Worm (Caenorhabditis elegans): ENCODE measurements around the gene elli-1.
"Not testable (repeated sequence)": the region's sequence is repeated elsewhere in the genome, so short reads cannot be mapped to it uniquely, and the experiment has no call there.

elli-1 gene

ce11 chrIV:8723720-8724119, 30.9 kb downstream of the elli-1 start, which contains the start of gene F21D5.9:
Gene F21D5.9 (plus strand): TSS chrIV:8724020.
- TF ChIP-seq lsy-2 (tag; optimal IDR thresholded peaks at IDR 0.05) = no peak
- TF ChIP-seq nhr-11 (tag; optimal IDR thresholded peaks at IDR 0.05) = no peak
- no peak for TF ChIP-seq snpc-4 (tag; optimal IDR thresholded peaks at IDR 0.05)
- no peak for TF ChIP-seq skn-1 (tag; optimal IDR thresholded peaks at IDR 0.05)
- no peak for TF ChIP-seq aly-2 (tag; optimal IDR thresholded peaks at IDR 0.05)
- no peak for TF ChIP-seq egl-27 (tag; optimal IDR thresholded peaks at IDR 0.05)
- TF ChIP-seq nhr-12 (tag; optimal IDR thresholded peaks at IDR 0.05) = no peak
- TF ChIP-seq crh-2 (tag; optimal IDR thresholded peaks at IDR 0.05) = no peak
- TF ChIP-seq elt-3 (tag; optimal IDR thresholded peaks at IDR 0.05) = no peak
- TF ChIP-seq alr-1 (tag; optimal IDR thresholded peaks at IDR 0.05) = no peak
- TF ChIP-seq nhr-77 (tag; optimal IDR thresholded peaks at IDR 0.05) = no peak
- no peak for TF ChIP-seq Y55F3AM.14 (GFP tag; optimal IDR thresholded peaks at IDR 0.05)
- no peak for TF ChIP-seq nhr-129 (tag; optimal IDR thresholded peaks at IDR 0.05)
- TF ChIP-seq blmp-1 (tag; optimal IDR thresholded peaks at IDR 0.05; ENCODE audit: insufficient read depth) = no peak
- no peak for TF ChIP-seq unc-39 (tag; optimal IDR thresholded peaks at IDR 0.05)
- no peak for TF ChIP-seq ama-1 (optimal IDR thresholded peaks at IDR 0.05)

- TF ChIP-seq ceh-16 (tag; optimal IDR thresholded peaks at IDR 0.05) (no peak), peb-1 (tag; optimal IDR thresholded peaks at IDR 0.05) (no peak), unc-39 (tag; optimal IDR thresholded peaks at IDR 0.05) (no peak)
These were observed 31.8 kb downstream of the elli-1 start for ce11 chrIV:8722801-8723200.

- TF ChIP-seq elt-3 (tag; optimal IDR thresholded peaks at IDR 0.05) (no peak), crh-2 (tag; optimal IDR thresholded peaks at IDR 0.05) (no peak), aly-2 (tag; optimal IDR thresholded peaks at IDR 0.05) (no peak), ZK546.5 (tag; optimal IDR thresholded peaks at IDR 0.05) (no peak), nhr-12 (tag; optimal IDR thresholded peaks at IDR 0.05) (no peak), ceh-82 (tag; optimal IDR thresholded peaks at IDR 0.05) (no peak), dmd-4 (tag; optimal IDR thresholded peaks at IDR 0.05) (no peak), mdl-1 (tag; optimal IDR thresholded peaks at IDR 0.05) (no peak), C34F6.9 (tag; optimal IDR thresholded peaks at IDR 0.05) (no peak), unc-62 (GFP tag; optimal IDR thresholded peaks at IDR 0.05) (no peak), snpc-4 (tag; optimal IDR thresholded peaks at IDR 0.05) (no peak), unc-39 (tag; optimal IDR thresholded peaks at IDR 0.05) (no peak), mbf-1 (tag; optimal IDR thresholded peaks at IDR 0.05) (no peak)
These were observed 36.5 kb downstream of the elli-1 start, which contains the start of gene H23L24.1 for ce11 chrIV:8718153-8718552. Gene H23L24.1 (plus strand): TSS chrIV:8718453.

ce11 chrIV:8715032-8715431, 39.6 kb downstream of the elli-1 start, which contains the start of the genes parg-2 and ipla-5:
Gene parg-2 (minus strand): TSS chrIV:8715132.
Gene ipla-5 (plus strand): TSS chrIV:8715247.
- not testable (repeated sequence) for TF ChIP-seq elt-3 (tag; optimal IDR thresholded peaks at IDR 0.05); blmp-1 (tag; optimal IDR thresholded peaks at IDR 0.05; ENCODE audit: insufficient read depth); nhr-12 (tag; optimal IDR thresholded peaks at IDR 0.05)

- TF ChIP-seq sma-3 (GFP tag; optimal IDR thresholded peaks at IDR 0.05) (no peak), skn-1 (tag; optimal IDR thresholded peaks at IDR 0.05) (no peak), F13H6.1 (tag; optimal IDR thresholded peaks at IDR 0.05) (no peak), lin-39 (tag; optimal IDR thresholded peaks at IDR 0.05) (no peak), unc-39 (tag; optimal IDR thresholded peaks at IDR 0.05) (no peak), lin-13 (GFP tag; optimal IDR thresholded peaks at IDR 0.05) (no peak), lsy-2 (tag; optimal IDR thresholded peaks at IDR 0.05) (no peak), nhr-237 (tag; optimal IDR thresholded peaks at IDR 0.05) (no peak), sma-9 (GFP tag; optimal IDR thresholded peaks at IDR 0.05) (no peak), sma-9 (tag; optimal IDR thresholded peaks at IDR 0.05) (no peak), nhr-6 (tag; optimal IDR thresholded peaks at IDR 0.05) (no peak), zag-1 (tag; optimal IDR thresholded peaks at IDR 0.05) (no peak), snpc-4 (tag; optimal IDR thresholded peaks at IDR 0.05) (no peak), mbf-1 (tag; optimal IDR thresholded peaks at IDR 0.05) (no peak), mdl-1 (tag; optimal IDR thresholded peaks at IDR 0.05) (no peak), nhr-129 (tag; optimal IDR thresholded peaks at IDR 0.05) (no peak), nhr-11 (tag; optimal IDR thresholded peaks at IDR 0.05) (no peak), nhr-10 (tag; optimal IDR thresholded peaks at IDR 0.05) (no peak), C34F6.9 (tag; optimal IDR thresholded peaks at IDR 0.05) (no peak)
These were observed 46.6 kb downstream of the elli-1 start for ce11 chrIV:8708046-8708445.

Measured in whole organism, L2 larva.